Worm (Caenorhabditis elegans) whole organism, midembryonic: ENCODE measurements around the gene C25A11.2.

Experiments
- T22C8.4 ChIP-seq: fragments of 200-800 bp; sonication (Bioruptor generic); IDR thresholded peaks from 2 replicates; pipeline ENCODE4 v1.3.6; 2022; ENCODE audit warnings: missing genetic modification characterization, missing compliant biosample characterization
- cog-1 ChIP-seq: sonication (generic microtip); optimal IDR thresholded peaks from 2 replicates; lab custom pipeline; 2016; ENCODE audit warnings: missing genetic modification characterization, missing compliant biosample characterization
- flt-1 ChIP-seq: fragments of 200-800 bp; sonication (Bioruptor generic); IDR thresholded peaks from 2 replicates; pipeline ENCODE4 v1.3.6; 2022; ENCODE audit warnings: missing genetic modification characterization, missing compliant biosample characterization
- klf-2 ChIP-seq: fragments of 200-800 bp; sonication (Bioruptor generic); conservative IDR thresholded peaks from 2 replicates; pipeline ENCODE4 v1.3.6; 2022; ENCODE audit warnings: missing genetic modification reagents, missing genetic modification characterization, missing compliant biosample characterization
- ref-1 ChIP-seq: fragments of 200-800 bp; sonication (Bioruptor generic); conservative IDR thresholded peaks from 2 replicates; pipeline ENCODE4 v1.3.6; 2022; ENCODE audit warnings: missing genetic modification reagents, missing genetic modification characterization, missing compliant biosample characterization

- TF ChIP-seq cog-1 (tag; lab: Kevin White, UChicago) = no peak
- no peak for TF ChIP-seq flt-1 (GFP tag; lab: Robert Waterston, UW)
- no peak for TF ChIP-seq ref-1 (GFP tag; lab: Robert Waterston, UW)
- TF ChIP-seq klf-2 (GFP tag; lab: Robert Waterston, UW) = no peak
- no peak for TF ChIP-seq T22C8.4 (GFP tag; lab: Robert Waterston, UW)
Measured at ce11 chrX:9145848-9146247, 32.0 kb downstream of the C25A11.2 start, which contains the start of gene B0563.5.
